Worm (Caenorhabditis elegans) whole organism, L4/young adult: ENCODE measurements around the gene rbm-26.

Source experiments
- W03F9.2 ChIP-seq: fragments of 150-350 bp; optimal IDR thresholded peaks from 2 replicates; lab custom pipeline; 2014; ENCODE audit warnings: missing biosample characterization, missing genetic modification characterization
- dao-5 ChIP-seq: sonication (generic microtip); optimal IDR thresholded peaks from 2 replicates; lab custom pipeline; 2016; ENCODE audit warnings: missing genotype, missing genetic modification characterization, moderate library complexity, missing compliant biosample characterization
- him-1 ChIP-seq: sonication (generic microtip); optimal IDR thresholded peaks from 2 replicates; lab custom pipeline; 2016; ENCODE audit warnings: missing genotype, missing genetic modification reagents, missing genetic modification characterization, missing compliant biosample characterization

DNA sequence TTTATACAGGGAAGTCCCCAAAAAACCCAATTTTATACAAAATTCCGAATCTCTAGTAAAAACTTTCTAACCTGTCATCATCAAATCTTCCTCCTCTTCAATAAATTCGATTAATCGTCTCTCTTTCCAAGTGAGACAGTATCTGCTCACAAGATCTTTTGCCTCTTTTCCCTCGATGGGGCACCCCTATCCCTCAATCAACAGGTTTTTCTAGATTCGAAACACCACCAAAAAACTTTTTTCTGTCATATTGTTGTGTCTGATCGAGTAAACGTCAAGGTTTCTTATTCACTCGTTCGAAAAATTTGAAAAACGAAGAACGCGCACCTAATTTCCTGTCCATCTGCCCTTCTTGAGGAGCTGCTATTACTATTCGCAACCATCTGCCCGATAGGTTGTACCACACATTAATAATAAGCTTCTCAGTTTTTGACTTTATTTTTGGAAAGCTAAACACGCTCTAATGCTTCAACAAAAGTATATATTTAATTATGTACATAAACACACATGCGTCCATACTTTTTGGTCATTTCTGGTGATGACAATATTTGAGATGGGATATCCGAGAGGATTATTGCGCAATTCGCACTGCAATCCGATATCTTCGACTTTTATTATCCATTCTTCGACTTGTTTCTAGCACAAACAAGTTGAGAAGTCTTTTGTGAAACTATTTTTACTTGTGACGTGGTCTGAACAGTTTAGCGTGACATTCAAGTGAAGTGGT lies 7.9 kb downstream of the rbm-26 start:
- no peak for TF ChIP-seq him-1
- TF ChIP-seq dao-5 (tag; lab: Kevin White, UChicago) = no peak
- no peak for TF ChIP-seq W03F9.2 (tag; lab: Kevin White, UChicago)
